Worm (Caenorhabditis elegans) whole organism, L3 larva: ENCODE data around the gene nhr-233.
A peak's percentile ranks its signal among the peaks of the same experiment; 100 is the strongest.

Experiments
- R02D3.7 ChIP-seq: fragments of 150-350 bp; optimal IDR thresholded peaks from 2 replicates; lab custom pipeline; 2014; ENCODE audit warnings: missing biosample characterization, missing genetic modification characterization
- ZK546.5 ChIP-seq: sonication (generic microtip); optimal IDR thresholded peaks from 2 replicates; lab custom pipeline; 2017; ENCODE audit warnings: missing biosample characterization, missing genetic modification characterization
- aly-2 ChIP-seq: fragments of 150-350 bp; optimal IDR thresholded peaks from 2 replicates; lab custom pipeline; 2014; ENCODE audit warnings: missing biosample characterization, missing genetic modification characterization
- ceh-16 ChIP-seq: sonication (generic microtip); optimal IDR thresholded peaks from 2 replicates; lab custom pipeline; 2017; ENCODE audit warnings: missing biosample characterization, missing genetic modification characterization
- ceh-28 ChIP-seq: fragments of 150-350 bp; optimal IDR thresholded peaks from 2 replicates; lab custom pipeline; 2014; ENCODE audit warnings: missing biosample characterization, missing genetic modification reagents, missing genetic modification characterization
- ceh-82 ChIP-seq: fragments of 150-350 bp; optimal IDR thresholded peaks from 2 replicates; lab custom pipeline; 2014; ENCODE audit warnings: missing biosample characterization, missing genetic modification characterization
- ceh-9 ChIP-seq: sonication (generic microtip); optimal IDR thresholded peaks from 2 replicates; lab custom pipeline; 2018; ENCODE audit warnings: missing biosample characterization, missing genetic modification characterization
- daf-12 ChIP-seq: fragments of 150-350 bp; optimal IDR thresholded peaks from 2 replicates; lab custom pipeline; 2014; ENCODE audit warnings: missing biosample characterization, missing genetic modification reagents, missing genetic modification characterization
- egl-27 ChIP-seq: sonication (generic microtip); optimal IDR thresholded peaks from 4 replicates; lab custom pipeline; 2017; ENCODE audit warnings: missing biosample characterization, missing genetic modification reagents, missing genetic modification characterization
- egl-5 ChIP-seq: fragments of 150-350 bp; optimal IDR thresholded peaks from 2 replicates; lab custom pipeline; 2017; ENCODE audit warnings: missing biosample characterization, missing genetic modification reagents, missing genetic modification characterization, inconsistent platforms
- elt-1 ChIP-seq: fragments of 150-350 bp; optimal IDR thresholded peaks from 2 replicates; lab custom pipeline; 2014; ENCODE audit warnings: missing biosample characterization, missing genetic modification characterization
- elt-2 ChIP-seq: sonication (generic microtip); optimal IDR thresholded peaks from 2 replicates; lab custom pipeline; 2016; ENCODE audit warnings: missing genetic modification reagents, mild to moderate bottlenecking, missing genetic modification characterization, missing compliant biosample characterization
- elt-3 ChIP-seq, 3 experiments: fragments of 150-350 bp in 1 of 3; sonication (generic microtip) in 2 of 3; optimal IDR thresholded peaks; 2 replicates in 2 of 3; 4 replicates in 1 of 3; lab custom pipeline; 2014 to 2017; ENCODE audit warnings: missing biosample characterization in 3 of 3, missing genetic modification characterization in 3 of 3
- eor-1 ChIP-seq, 2 experiments: fragments of 150-350 bp; optimal IDR thresholded peaks; 2 replicates each; lab custom pipeline; 2014 to 2018; ENCODE audit warnings: missing biosample characterization in 2 of 2, missing genetic modification characterization in 2 of 2
- fkh-2 ChIP-seq: fragments of 150-350 bp; optimal IDR thresholded peaks from 2 replicates; lab custom pipeline; 2014; ENCODE audit warnings: missing biosample characterization, missing genetic modification reagents, missing genetic modification characterization
- fos-1 ChIP-seq: fragments of 150-350 bp; optimal IDR thresholded peaks from 2 replicates; lab custom pipeline; 2014; ENCODE audit warnings: missing biosample characterization, missing genetic modification characterization
- hmg-11 ChIP-seq: sonication (generic microtip); optimal IDR thresholded peaks from 2 replicates; lab custom pipeline; 2016; ENCODE audit warnings: missing genetic modification characterization, missing compliant biosample characterization
- jun-1 ChIP-seq: fragments of 150-350 bp; optimal IDR thresholded peaks from 2 replicates; lab custom pipeline; 2014; ENCODE audit warnings: missing biosample characterization, missing genetic modification reagents, missing genetic modification characterization
- lsy-12 ChIP-seq: sonication (generic microtip); optimal IDR thresholded peaks from 2 replicates; lab custom pipeline; 2016; ENCODE audit warnings: mild to moderate bottlenecking, missing genetic modification characterization, missing compliant biosample characterization
- mdl-1 ChIP-seq: fragments of 150-350 bp; optimal IDR thresholded peaks from 2 replicates; lab custom pipeline; 2014; ENCODE audit warnings: missing biosample characterization, missing genetic modification characterization
- mml-1 ChIP-seq: fragments of 150-350 bp; sonication (generic microtip); optimal IDR thresholded peaks from 3 replicates; lab custom pipeline; 2014; ENCODE audit warnings: missing biosample characterization, missing genetic modification characterization
- nfya-1 ChIP-seq: sonication (generic microtip); optimal IDR thresholded peaks from 2 replicates; lab custom pipeline; 2017; ENCODE audit warnings: missing genetic modification characterization, mild to moderate bottlenecking, missing compliant biosample characterization, antibody characterized with exemption, moderate library complexity; ENCODE audit not compliant: insufficient read depth
- nhr-11 ChIP-seq: fragments of 150-350 bp; optimal IDR thresholded peaks from 2 replicates; lab custom pipeline; 2014; ENCODE audit warnings: missing biosample characterization, missing genetic modification characterization
- nhr-12 ChIP-seq: fragments of 150-350 bp; optimal IDR thresholded peaks from 2 replicates; lab custom pipeline; 2014; ENCODE audit warnings: missing biosample characterization, missing genetic modification characterization
- nhr-23 ChIP-seq: fragments of 150-350 bp; optimal IDR thresholded peaks from 2 replicates; lab custom pipeline; 2014; ENCODE audit warnings: missing biosample characterization, missing genetic modification reagents, missing genetic modification characterization
- nhr-237 ChIP-seq: fragments of 150-350 bp; optimal IDR thresholded peaks from 2 replicates; lab custom pipeline; 2014; ENCODE audit warnings: missing biosample characterization, missing genetic modification characterization
- nhr-76 ChIP-seq: fragments of 150-350 bp; sonication (generic microtip); optimal IDR thresholded peaks from 5 replicates; lab custom pipeline; 2014; ENCODE audit warnings: missing biosample characterization, missing genetic modification characterization
- nhr-77 ChIP-seq: fragments of 150-350 bp; optimal IDR thresholded peaks from 2 replicates; lab custom pipeline; 2014; ENCODE audit warnings: missing biosample characterization, missing genetic modification characterization
- pqm-1 ChIP-seq: fragments of 150-350 bp; optimal IDR thresholded peaks from 2 replicates; lab custom pipeline; 2017; ENCODE audit warnings: missing biosample characterization, missing genetic modification characterization, inconsistent platforms
- skn-1 ChIP-seq: fragments of 150-350 bp; optimal IDR thresholded peaks from 2 replicates; lab custom pipeline; 2014; ENCODE audit warnings: missing biosample characterization, missing genetic modification characterization
- snpc-4 ChIP-seq: fragments of 150-350 bp; optimal IDR thresholded peaks from 2 replicates; lab custom pipeline; 2014; ENCODE audit warnings: missing biosample characterization, missing genetic modification characterization
- tbx-2 ChIP-seq: sonication (generic microtip); optimal IDR thresholded peaks from 2 replicates; lab custom pipeline; 2016; ENCODE audit warnings: mild to moderate bottlenecking, missing genetic modification characterization, missing compliant biosample characterization
- zag-1 ChIP-seq: fragments of 150-350 bp; optimal IDR thresholded peaks from 2 replicates; lab custom pipeline; 2014; ENCODE audit warnings: missing biosample characterization, missing genetic modification characterization
- ztf-4 ChIP-seq: fragments of 150-350 bp; optimal IDR thresholded peaks from 2 replicates; lab custom pipeline; 2014; ENCODE audit warnings: missing biosample characterization, missing genetic modification characterization

Gene nhr-233

ce11 chrV:16605463-16605862 lies 34.9 kb upstream of the nhr-233 start:
- TF ChIP-seq pqm-1 (tag; lab: Kevin White, UChicago) = peak; percentile 0
- peak; percentile 50 for TF ChIP-seq elt-2 (tag; lab: Kevin White, UChicago)
- no peak for TF ChIP-seq daf-12 (tag; lab: Kevin White, UChicago)

DNA sequence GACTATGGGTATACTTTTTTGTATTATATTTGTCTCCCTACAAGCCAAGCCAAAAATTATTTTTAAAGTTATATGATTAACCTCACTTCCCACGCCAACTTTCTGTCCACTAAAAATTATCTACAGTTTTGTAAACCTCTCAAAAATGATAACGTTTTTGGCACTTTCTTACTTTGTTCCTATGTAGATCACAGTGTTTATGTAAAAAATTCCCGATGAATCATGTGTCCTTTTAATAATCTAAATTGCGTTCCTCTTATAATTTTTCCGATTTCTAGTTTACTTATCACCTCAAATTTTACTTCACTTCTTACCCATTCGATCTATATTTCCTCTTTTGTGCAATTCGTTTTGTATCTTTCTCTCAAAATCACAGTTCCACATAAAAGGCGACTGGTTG lies 33.7 kb upstream of the nhr-233 start:
- TF ChIP-seq nhr-77 (tag; lab: Kevin White, UChicago) (no peak), mdl-1 (tag; lab: Kevin White, UChicago) (no peak), ceh-9 (no peak), eor-1 (tag; optimal IDR thresholded peaks at IDR 0.05; lab: Kevin White, UChicago) (no peak), ceh-82 (tag; lab: Kevin White, UChicago) (no peak), ceh-28 (tag; lab: Kevin White, UChicago) (no peak), nhr-76 (no peak), ceh-16 (no peak), elt-2 (tag; lab: Kevin White, UChicago) (peak; percentile 42), elt-1 (no peak), fkh-2 (no peak), nhr-11 (no peak), pqm-1 (tag; lab: Kevin White, UChicago) (peak; percentile 56), ztf-4 (no peak), nhr-23 (tag; lab: Kevin White, UChicago) (no peak), lsy-12 (tag; lab: Kevin White, UChicago) (no peak)
- TF ChIP-seq, all 47 proteins: peak for 2

- no peak for TF ChIP-seq egl-5 (tag; lab: Kevin White, UChicago)
- no peak for TF ChIP-seq elt-3 (tag; optimal IDR thresholded peaks at IDR 0.05; lab: Kevin White, UChicago)
- TF ChIP-seq elt-2 (tag; lab: Kevin White, UChicago) = no peak
- no peak for TF ChIP-seq skn-1 (tag; lab: Kevin White, UChicago)
- no peak for TF ChIP-seq nhr-237 (tag; lab: Kevin White, UChicago)
- no peak for TF ChIP-seq daf-12 (tag; lab: Kevin White, UChicago)
- no peak for TF ChIP-seq nhr-12 (tag; lab: Kevin White, UChicago)
These were observed 32.5 kb upstream of the nhr-233 start, which contains the start of gene T03E6.8 for ce11 chrV:16603102-16603501. Gene T03E6.8, minus strand, starts transcription at chrV:16603202.

ce11 chrV:16600623-16601022 lies 30.0 kb upstream of the nhr-233 start, which contains the start of gene T03E6.9:
Gene T03E6.9, minus strand, starts transcription at chrV:16600723.
- TF ChIP-seq jun-1 (no peak), pqm-1 (tag; lab: Kevin White, UChicago) (no peak), hmg-11 (tag; lab: Kevin White, UChicago) (no peak), ZK546.5 (tag; lab: Kevin White, UChicago) (no peak), aly-2 (tag; lab: Kevin White, UChicago) (no peak), egl-27 (tag; lab: Kevin White, UChicago) (no peak), skn-1 (tag; lab: Kevin White, UChicago) (no peak), fos-1 (tag; lab: Kevin White, UChicago) (no peak), egl-5 (tag; lab: Kevin White, UChicago) (no peak), tbx-2 (tag; lab: Kevin White, UChicago) (no peak), zag-1 (tag; lab: Kevin White, UChicago) (no peak), snpc-4 (tag; lab: Kevin White, UChicago) (no peak), eor-1 (tag; optimal IDR thresholded peaks at IDR 0.05; lab: Kevin White, UChicago) (no peak), fkh-2 (no peak), mml-1 (tag; lab: Kevin White, UChicago) (no peak), ceh-82 (tag; lab: Kevin White, UChicago) (no peak), ceh-28 (tag; lab: Kevin White, UChicago) (no peak), ceh-16 (no peak)
- TF ChIP-seq, all 47 proteins: peak for 0

DNA sequence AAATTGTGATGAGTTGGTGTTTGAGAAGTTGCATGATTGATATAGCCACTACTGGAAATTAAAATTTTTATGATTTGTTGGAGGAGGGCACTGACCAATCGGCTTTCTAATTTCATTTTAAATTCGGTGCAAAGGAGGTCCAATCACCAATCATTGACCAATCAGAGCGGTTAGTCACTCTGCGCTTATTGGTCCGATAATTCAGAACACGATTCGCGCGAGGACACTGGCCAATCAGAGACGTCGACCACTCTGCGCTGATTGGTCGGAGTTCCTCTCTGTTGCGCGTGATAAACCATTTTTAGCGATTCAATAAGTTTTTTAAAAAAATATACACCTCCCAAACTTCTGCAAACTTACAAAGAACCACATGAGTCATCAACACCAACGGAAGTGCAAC lies 29.2 kb upstream of the nhr-233 start:
- no peak for TF ChIP-seq R02D3.7 (tag; lab: Kevin White, UChicago)
- TF ChIP-seq eor-1 (tag; optimal IDR thresholded peaks at IDR 0.05; lab: Kevin White, UChicago) = no peak
- peak; percentile 62 for TF ChIP-seq nfya-1 (tag; lab: Kevin White, UChicago)
- TF ChIP-seq, all 47 proteins: peak for 1
